Worm (Caenorhabditis elegans) whole organism, L3 larva: Measurements from ENCODE around the gene mthf-1.

ENCODE experiments used
- ZK546.5 ChIP-seq: sonication (generic microtip); optimal IDR thresholded peaks from 2 replicates; lab custom pipeline; 2017; ENCODE audit warnings: missing biosample characterization, missing genetic modification characterization
- ama-1 ChIP-seq: fragments of 150-350 bp; optimal IDR thresholded peaks from 2 replicates; lab custom pipeline; 2018
- ceh-16 ChIP-seq: sonication (generic microtip); optimal IDR thresholded peaks from 2 replicates; lab custom pipeline; 2017; ENCODE audit warnings: missing biosample characterization, missing genetic modification characterization
- ceh-28 ChIP-seq: fragments of 150-350 bp; optimal IDR thresholded peaks from 2 replicates; lab custom pipeline; 2014; ENCODE audit warnings: missing biosample characterization, missing genetic modification reagents, missing genetic modification characterization
- ceh-82 ChIP-seq: fragments of 150-350 bp; optimal IDR thresholded peaks from 2 replicates; lab custom pipeline; 2014; ENCODE audit warnings: missing biosample characterization, missing genetic modification characterization
- ceh-9 ChIP-seq: sonication (generic microtip); optimal IDR thresholded peaks from 2 replicates; lab custom pipeline; 2018; ENCODE audit warnings: missing biosample characterization, missing genetic modification characterization
- daf-12 ChIP-seq: fragments of 150-350 bp; optimal IDR thresholded peaks from 2 replicates; lab custom pipeline; 2014; ENCODE audit warnings: missing biosample characterization, missing genetic modification reagents, missing genetic modification characterization
- egl-5 ChIP-seq: fragments of 150-350 bp; optimal IDR thresholded peaks from 2 replicates; lab custom pipeline; 2017; ENCODE audit warnings: missing biosample characterization, missing genetic modification reagents, missing genetic modification characterization, inconsistent platforms
- elt-1 ChIP-seq: fragments of 150-350 bp; optimal IDR thresholded peaks from 2 replicates; lab custom pipeline; 2014; ENCODE audit warnings: missing biosample characterization, missing genetic modification characterization
- elt-2 ChIP-seq: sonication (generic microtip); optimal IDR thresholded peaks from 2 replicates; lab custom pipeline; 2016; ENCODE audit warnings: missing genetic modification reagents, mild to moderate bottlenecking, missing genetic modification characterization, missing compliant biosample characterization
- elt-3 ChIP-seq, 3 experiments: fragments of 150-350 bp in 1 of 3; sonication (generic microtip) in 2 of 3; optimal IDR thresholded peaks; 2 replicates in 2 of 3; 4 replicates in 1 of 3; lab custom pipeline; 2014 to 2017; ENCODE audit warnings: missing biosample characterization in 3 of 3, missing genetic modification characterization in 3 of 3
- eor-1 ChIP-seq, 2 experiments: fragments of 150-350 bp; optimal IDR thresholded peaks; 2 replicates each; lab custom pipeline; 2014 to 2018; ENCODE audit warnings: missing biosample characterization in 2 of 2, missing genetic modification characterization in 2 of 2
- fkh-10 ChIP-seq: sonication (generic microtip); optimal IDR thresholded peaks from 2 replicates; lab custom pipeline; 2017; ENCODE audit warnings: missing biosample characterization, missing genetic modification reagents, missing genetic modification characterization
- fkh-2 ChIP-seq: fragments of 150-350 bp; optimal IDR thresholded peaks from 2 replicates; lab custom pipeline; 2014; ENCODE audit warnings: missing biosample characterization, missing genetic modification reagents, missing genetic modification characterization
- fos-1 ChIP-seq: fragments of 150-350 bp; optimal IDR thresholded peaks from 2 replicates; lab custom pipeline; 2014; ENCODE audit warnings: missing biosample characterization, missing genetic modification characterization
- hmg-11 ChIP-seq: sonication (generic microtip); optimal IDR thresholded peaks from 2 replicates; lab custom pipeline; 2016; ENCODE audit warnings: missing genetic modification characterization, missing compliant biosample characterization
- jun-1 ChIP-seq: fragments of 150-350 bp; optimal IDR thresholded peaks from 2 replicates; lab custom pipeline; 2014; ENCODE audit warnings: missing biosample characterization, missing genetic modification reagents, missing genetic modification characterization
- lin-15B ChIP-seq: fragments of 150-350 bp; optimal IDR thresholded peaks from 2 replicates; lab custom pipeline; 2014; ENCODE audit warnings: missing biosample characterization, missing genetic modification characterization
- lin-39 ChIP-seq: fragments of 150-350 bp; optimal IDR thresholded peaks from 2 replicates; lab custom pipeline; 2018; ENCODE audit warnings: missing biosample characterization, missing genetic modification reagents, missing genetic modification characterization
- lsy-12 ChIP-seq: sonication (generic microtip); optimal IDR thresholded peaks from 2 replicates; lab custom pipeline; 2016; ENCODE audit warnings: mild to moderate bottlenecking, missing genetic modification characterization, missing compliant biosample characterization
- mdl-1 ChIP-seq: fragments of 150-350 bp; optimal IDR thresholded peaks from 2 replicates; lab custom pipeline; 2014; ENCODE audit warnings: missing biosample characterization, missing genetic modification characterization
- mml-1 ChIP-seq: fragments of 150-350 bp; sonication (generic microtip); optimal IDR thresholded peaks from 3 replicates; lab custom pipeline; 2014; ENCODE audit warnings: missing biosample characterization, missing genetic modification characterization
- nfya-1 ChIP-seq: sonication (generic microtip); optimal IDR thresholded peaks from 2 replicates; lab custom pipeline; 2017; ENCODE audit warnings: missing genetic modification characterization, mild to moderate bottlenecking, missing compliant biosample characterization, antibody characterized with exemption, moderate library complexity; ENCODE audit not compliant: insufficient read depth
- nhr-11 ChIP-seq: fragments of 150-350 bp; optimal IDR thresholded peaks from 2 replicates; lab custom pipeline; 2014; ENCODE audit warnings: missing biosample characterization, missing genetic modification characterization
- nhr-23 ChIP-seq: fragments of 150-350 bp; optimal IDR thresholded peaks from 2 replicates; lab custom pipeline; 2014; ENCODE audit warnings: missing biosample characterization, missing genetic modification reagents, missing genetic modification characterization
- nhr-25 ChIP-seq: sonication (generic microtip); optimal IDR thresholded peaks from 2 replicates; lab custom pipeline; 2017; ENCODE audit warnings: missing biosample characterization, missing genetic modification characterization
- nhr-77 ChIP-seq: fragments of 150-350 bp; optimal IDR thresholded peaks from 2 replicates; lab custom pipeline; 2014; ENCODE audit warnings: missing biosample characterization, missing genetic modification characterization
- pha-4 ChIP-seq: fragments of 150-350 bp; optimal IDR thresholded peaks from 2 replicates; lab custom pipeline; 2014; ENCODE audit warnings: missing biosample characterization, missing genetic modification reagents, missing genetic modification characterization
- pqm-1 ChIP-seq: fragments of 150-350 bp; optimal IDR thresholded peaks from 2 replicates; lab custom pipeline; 2017; ENCODE audit warnings: missing biosample characterization, missing genetic modification characterization, inconsistent platforms
- sea-2 ChIP-seq: fragments of 150-350 bp; sonication (generic microtip); optimal IDR thresholded peaks from 4 replicates; lab custom pipeline; 2014; ENCODE audit warnings: missing biosample characterization, missing genetic modification reagents, missing genetic modification characterization
- skn-1 ChIP-seq: fragments of 150-350 bp; optimal IDR thresholded peaks from 2 replicates; lab custom pipeline; 2014; ENCODE audit warnings: missing biosample characterization, missing genetic modification characterization
- unc-62 ChIP-seq: fragments of 150-350 bp; sonication (generic microtip); optimal IDR thresholded peaks from 4 replicates; lab custom pipeline; 2014; ENCODE audit warnings: missing biosample characterization, missing genetic modification reagents, missing genetic modification characterization
- zag-1 ChIP-seq: fragments of 150-350 bp; optimal IDR thresholded peaks from 2 replicates; lab custom pipeline; 2014; ENCODE audit warnings: missing biosample characterization, missing genetic modification characterization
- ztf-11 ChIP-seq: fragments of 150-350 bp; optimal IDR thresholded peaks from 2 replicates; lab custom pipeline; 2014; ENCODE audit warnings: missing biosample characterization, missing genetic modification characterization

The mthf-1 gene

DNA sequence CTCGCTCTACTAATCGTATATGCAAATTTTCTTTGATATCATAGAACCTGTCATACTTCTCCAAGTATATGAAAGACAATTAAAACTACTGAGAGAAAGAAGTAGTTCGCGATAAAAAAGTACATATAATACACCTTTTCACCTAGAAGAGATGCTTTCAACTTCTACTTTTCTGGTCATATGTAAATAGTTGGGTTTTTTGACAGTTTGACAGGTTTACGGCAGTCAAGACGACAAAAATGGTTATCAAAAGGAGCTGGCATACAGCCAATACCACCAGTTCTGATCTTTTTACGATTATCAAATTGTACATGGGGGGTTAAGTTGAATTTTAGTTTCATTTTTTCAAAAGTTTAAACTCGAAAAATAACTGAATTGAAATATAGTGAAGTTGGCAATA is 37.3 kb upstream of the mthf-1 start:
- TF ChIP-seq ceh-9 (tag; lab: Kevin White, UChicago): no peak
- TF ChIP-seq egl-5: no peak
- TF ChIP-seq pqm-1 (tag; lab: Kevin White, UChicago): peak; percentile 50
- TF ChIP-seq ama-1 (lab: Kevin White, UChicago): no peak
- peak; percentile 39 for TF ChIP-seq pha-4
- no peak for TF ChIP-seq elt-1 (tag; lab: Kevin White, UChicago)
- TF ChIP-seq elt-2 (tag; lab: Kevin White, UChicago): peak; percentile 89
- TF ChIP-seq lin-39 (tag; lab: Kevin White, UChicago): no peak
- no peak for TF ChIP-seq jun-1
- TF ChIP-seq eor-1 (tag; optimal IDR thresholded peaks at IDR 0.05; lab: Kevin White, UChicago): no peak
- no peak for TF ChIP-seq ztf-11 (tag; lab: Kevin White, UChicago)
- no peak for TF ChIP-seq fkh-10 (GFP tag; lab: Kevin White, UChicago)
- TF ChIP-seq unc-62 (GFP tag; lab: Kevin White, UChicago): no peak
- no peak for TF ChIP-seq nhr-11 (tag; lab: Kevin White, UChicago)
- TF ChIP-seq ceh-28 (tag; lab: Kevin White, UChicago): no peak

DNA sequence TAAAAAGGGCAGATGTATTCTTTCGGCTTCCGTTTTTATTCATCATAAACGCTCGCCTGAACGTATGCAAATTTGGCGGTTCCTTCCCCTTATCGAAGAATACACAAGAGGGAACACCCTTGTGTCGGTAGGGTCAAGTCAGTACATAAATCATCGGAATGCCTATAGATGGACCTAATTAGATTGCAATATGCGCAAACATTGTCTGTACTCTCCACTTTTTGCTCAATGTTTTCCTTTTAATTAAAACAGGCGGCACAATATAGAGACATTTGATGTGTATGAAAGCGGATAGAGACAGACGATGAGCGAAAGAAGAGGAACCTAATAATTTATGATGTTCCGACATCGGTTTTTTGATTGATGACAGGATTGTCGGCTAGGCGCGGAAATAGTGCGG is 36.6 kb upstream of the mthf-1 start:
- no peak for TF ChIP-seq ceh-9 (tag; lab: Kevin White, UChicago)
- no peak for TF ChIP-seq fkh-2 (tag; lab: Kevin White, UChicago)
- no peak for TF ChIP-seq lin-15B
- no peak for TF ChIP-seq lsy-12 (tag; lab: Kevin White, UChicago)
- no peak for TF ChIP-seq eor-1 (tag; optimal IDR thresholded peaks at IDR 0.05; lab: Kevin White, UChicago)
- no peak for TF ChIP-seq nhr-77
- TF ChIP-seq jun-1: no peak
- no peak for TF ChIP-seq mdl-1

ce11 chrII:7813645-7814044 is 36.0 kb upstream of the mthf-1 start:
- TF ChIP-seq mml-1 (tag; lab: Kevin White, UChicago) (no peak), skn-1 (peak; percentile 43), nhr-23 (no peak), elt-2 (tag; lab: Kevin White, UChicago) (peak; percentile 74), pqm-1 (tag; lab: Kevin White, UChicago) (peak; percentile 33)

DNA sequence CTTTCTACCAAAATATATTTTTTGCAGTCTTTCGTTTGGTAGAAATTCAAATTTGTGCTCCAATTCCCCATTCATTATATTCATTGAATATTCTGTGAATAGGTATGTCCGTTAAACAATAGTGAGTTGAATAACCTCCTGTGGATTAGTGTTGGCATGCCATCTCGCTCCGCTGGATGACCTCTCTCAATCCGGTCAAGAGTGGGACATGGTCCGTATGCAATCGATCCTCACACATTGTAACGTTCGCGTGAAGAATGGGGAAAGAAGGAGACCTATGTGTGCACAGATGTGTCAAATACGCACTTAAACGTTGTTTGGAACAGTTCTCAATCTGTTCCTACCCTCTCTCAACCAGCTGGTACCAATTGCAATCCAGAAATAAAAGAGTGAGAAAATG is 35.6 kb upstream of the mthf-1 start:
- TF ChIP-seq ceh-9 (tag; lab: Kevin White, UChicago): no peak
- no peak for TF ChIP-seq elt-3 (tag; optimal IDR thresholded peaks at IDR 0.05; lab: Kevin White, UChicago)
- no peak for TF ChIP-seq lin-15B
- no peak for TF ChIP-seq ceh-16 (tag; lab: Kevin White, UChicago)
- TF ChIP-seq ceh-82 (tag; lab: Kevin White, UChicago): no peak

DNA sequence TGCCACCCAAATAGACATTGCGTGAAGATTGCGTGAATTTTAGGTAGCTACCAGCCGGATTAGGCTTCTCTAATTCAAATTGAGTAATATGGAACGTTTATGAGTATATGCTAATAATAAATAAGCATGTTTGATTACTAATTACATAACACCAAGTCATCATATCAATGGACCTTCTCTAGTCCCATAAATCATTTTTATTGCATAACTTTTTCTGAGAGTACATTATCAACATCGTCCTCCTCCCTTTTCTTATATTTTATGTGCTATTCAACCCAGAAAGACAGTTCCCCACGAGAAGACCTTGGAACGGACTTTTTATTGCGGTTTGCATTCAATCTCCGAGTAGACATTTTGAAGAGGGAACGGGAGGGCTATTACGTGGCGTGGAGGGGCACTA is 34.7 kb upstream of the mthf-1 start:
- peak; percentile 12 for TF ChIP-seq nhr-25
- TF ChIP-seq elt-3 (tag; optimal IDR thresholded peaks at IDR 0.05; lab: Kevin White, UChicago): no peak
- no peak for TF ChIP-seq zag-1 (tag; lab: Kevin White, UChicago)
- no peak for TF ChIP-seq nhr-23
- TF ChIP-seq elt-1 (tag; lab: Kevin White, UChicago): no peak
- TF ChIP-seq nfya-1 (tag; lab: Kevin White, UChicago): no peak
- no peak for TF ChIP-seq hmg-11 (tag; lab: Kevin White, UChicago)
- no peak for TF ChIP-seq fos-1 (tag; lab: Kevin White, UChicago)

DNA sequence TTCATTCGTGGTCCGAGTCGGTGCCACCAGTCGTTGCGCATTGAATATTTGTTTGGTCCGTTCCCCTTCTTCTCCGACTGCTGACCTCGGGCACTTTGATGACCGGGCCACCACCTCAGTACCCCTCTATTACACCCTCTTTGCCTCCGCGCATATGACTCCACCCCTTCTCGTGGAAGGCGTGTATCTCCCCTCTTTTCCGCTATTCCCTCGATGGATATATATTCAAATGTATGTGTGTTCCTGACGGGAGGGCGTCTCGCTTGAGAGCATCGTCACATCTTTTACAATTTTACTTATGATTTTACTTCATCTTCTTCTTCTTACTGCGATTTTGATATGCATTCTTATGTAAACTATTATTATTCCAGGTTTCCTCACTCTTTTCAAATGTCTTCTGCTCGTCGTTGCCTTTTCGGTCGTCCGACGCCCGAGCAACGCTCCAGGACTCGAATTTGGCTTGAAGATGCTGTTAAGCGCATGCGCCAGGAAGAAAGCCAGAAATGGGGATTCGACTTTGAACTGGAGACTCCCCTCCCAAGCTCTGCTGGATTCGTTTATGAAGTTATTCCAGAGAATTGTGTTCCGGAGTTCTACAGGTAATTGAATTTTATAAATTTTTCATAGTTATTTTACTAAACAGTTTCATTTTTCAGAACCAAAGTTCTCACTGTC is 33.4 kb upstream of the mthf-1 start, which contains the start of gene cki-1:
Gene cki-1 (plus strand): TSS at position 372 of the 675 bp plus-strand sequence.
- TF ChIP-seq egl-5: no peak
- no peak for TF ChIP-seq elt-3 (tag; optimal IDR thresholded peaks at IDR 0.05; lab: Kevin White, UChicago)
- no peak for TF ChIP-seq pha-4
- no peak for TF ChIP-seq ZK546.5
- TF ChIP-seq sea-2: no peak
- no peak for TF ChIP-seq daf-12 (tag; lab: Kevin White, UChicago)
